Fruit fly (Drosophila melanogaster): ENCODE measurements around the gene CG7202.

Gene CG7202

DNA sequence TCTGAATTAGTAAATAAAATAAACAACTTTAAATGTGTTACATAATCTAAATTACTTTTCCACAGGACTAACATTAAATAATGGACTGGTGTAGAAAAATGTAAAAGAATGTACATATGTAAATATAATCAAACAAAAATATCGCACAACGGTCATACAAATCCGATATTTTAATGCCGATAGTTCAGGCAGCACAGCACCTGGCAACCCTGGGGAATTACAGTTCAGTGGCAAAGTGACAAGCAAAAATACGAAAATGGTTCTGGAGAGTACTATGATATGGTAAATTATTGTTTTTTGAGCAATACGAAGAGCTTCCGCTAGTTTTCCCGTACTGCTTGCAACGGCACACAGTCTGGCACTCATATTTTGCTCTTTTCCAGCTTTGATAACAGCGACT is 44.3 kb upstream of the CG7202 start, which contains the start of gene Rpn10 (continued):
- TF ChIP-seq CoRest (tag; optimal IDR thresholded peaks at IDR 0.05) = peak; percentile 67
- TF ChIP-seq Dref (GFP tag; IDR thresholded peaks at IDR 0.05) = no peak; the same call in 1 of the 2 replicates
- TF ChIP-seq Camta (GFP tag; optimal IDR thresholded peaks at IDR 0.05) = no peak
- TF ChIP-seq CG12104 (GFP tag; optimal IDR thresholded peaks at IDR 0.05) = no peak
- no peak for TF ChIP-seq exex (tag; optimal IDR thresholded peaks at IDR 0.05)
- no peak for TF ChIP-seq Bdp1 (GFP tag; optimal IDR thresholded peaks at IDR 0.05)
- no peak for TF ChIP-seq CG12219 (GFP tag; optimal IDR thresholded peaks at IDR 0.05)
- TF ChIP-seq B-H2 (GFP tag; optimal IDR thresholded peaks at IDR 0.05) = peak; percentile 46
- no peak for TF ChIP-seq Sox100B (GFP tag; optimal IDR thresholded peaks at IDR 0.05)
- no peak for TF ChIP-seq NfI (GFP tag; optimal IDR thresholded peaks at IDR 0.05)
- TF ChIP-seq eve (GFP tag; optimal IDR thresholded peaks at IDR 0.05) = no peak
- no peak for TF ChIP-seq grn (GFP tag; optimal IDR thresholded peaks at IDR 0.05)
- TF ChIP-seq rib (GFP tag; IDR thresholded peaks at IDR 0.05) = no peak
- TF ChIP-seq az2 (GFP tag; optimal IDR thresholded peaks at IDR 0.05) = peak; percentile 6
- TF ChIP-seq ap (GFP tag; IDR thresholded peaks at IDR 0.05) = no peak
- no peak for TF ChIP-seq Awh (GFP tag; IDR thresholded peaks at IDR 0.05)
- peak; percentile 17 for TF ChIP-seq NC2α (GFP tag; optimal IDR thresholded peaks at IDR 0.05)
- no peak for TF ChIP-seq ci (GFP tag; IDR thresholded peaks at IDR 0.05)
- peak; percentile 76 for TF ChIP-seq Ets97D (GFP tag; optimal IDR thresholded peaks at IDR 0.05)
- no peak for TF ChIP-seq CG31224 (GFP tag; IDR thresholded peaks at IDR 0.05)
- no peak for TF ChIP-seq CG8478 (optimal IDR thresholded peaks at IDR 0.05)
- TF ChIP-seq ham (GFP tag; IDR thresholded peaks at IDR 0.05) = no peak
- TF ChIP-seq wdn (GFP tag; IDR thresholded peaks at IDR 0.05) = no peak
- TF ChIP-seq CG7271 (tag; optimal IDR thresholded peaks at IDR 0.05) = no peak
- no peak for TF ChIP-seq tgo (GFP tag; IDR thresholded peaks at IDR 0.05)
- no peak for TF ChIP-seq Hand (GFP tag; optimal IDR thresholded peaks at IDR 0.05)
- no peak for TF ChIP-seq Atf3 (GFP tag; optimal IDR thresholded peaks at IDR 0.05)
- TF ChIP-seq org-1 (GFP tag; optimal IDR thresholded peaks at IDR 0.05) = no peak
- TF ChIP-seq CG14441 (GFP tag; IDR thresholded peaks at IDR 0.05) = no peak
- no peak for TF ChIP-seq jumu (GFP tag; optimal IDR thresholded peaks at IDR 0.05)
- no peak for TF ChIP-seq CG9817 (tag; optimal IDR thresholded peaks at IDR 0.05)
- no peak for TF ChIP-seq CG1024 (GFP tag; IDR thresholded peaks at IDR 0.05)
- no peak for TF ChIP-seq Neu2 (GFP tag; optimal IDR thresholded peaks at IDR 0.05; ENCODE audit: borderline replicate concordance)
- no peak for TF ChIP-seq tap (tag; optimal IDR thresholded peaks at IDR 0.05)
- TF ChIP-seq slp2 (GFP tag; optimal IDR thresholded peaks at IDR 0.05) = no peak
- no peak for TF ChIP-seq caup (GFP tag; optimal IDR thresholded peaks at IDR 0.05; ENCODE audit: severe bottlenecking)
- TF ChIP-seq trem (tag; optimal IDR thresholded peaks at IDR 0.05) = peak; percentile 86
- no peak for TF ChIP-seq otp (GFP tag; IDR thresholded peaks at IDR 0.05)
- peak; percentile 78 for TF ChIP-seq zf30C (GFP tag; optimal IDR thresholded peaks at IDR 0.05)
- peak; percentile 69 for TF ChIP-seq pfk (GFP tag; optimal IDR thresholded peaks at IDR 0.05)
- no peak for TF ChIP-seq ro (GFP tag; IDR thresholded peaks at IDR 0.05)
- no peak for TF ChIP-seq Ravus (GFP tag; IDR thresholded peaks at IDR 0.05)
- TF ChIP-seq Meics (GFP tag; optimal IDR thresholded peaks at IDR 0.05) = no peak
- TF ChIP-seq CG7357 (GFP tag; IDR thresholded peaks at IDR 0.05) = no peak
- peak; percentile 73 for TF ChIP-seq Lhr (GFP tag; optimal IDR thresholded peaks at IDR 0.05)
- peak; percentile 33 for TF ChIP-seq CG30403 (GFP tag; optimal IDR thresholded peaks at IDR 0.05)
- no peak for TF ChIP-seq CG5953 (GFP tag; IDR thresholded peaks at IDR 0.05)
- TF ChIP-seq CG13424 (tag; optimal IDR thresholded peaks at IDR 0.05) = peak; percentile 44
- TF ChIP-seq pita (GFP tag; optimal IDR thresholded peaks at IDR 0.05) = no peak
- no peak for TF ChIP-seq H15 (GFP tag; IDR thresholded peaks at IDR 0.05)
- TF ChIP-seq CG1602 (GFP tag; optimal IDR thresholded peaks at IDR 0.05) = peak; percentile 23
- TF ChIP-seq CG2202 (tag; optimal IDR thresholded peaks at IDR 0.05) = no peak
- no peak for TF ChIP-seq wek (GFP tag; optimal IDR thresholded peaks at IDR 0.05)
